Worm (Caenorhabditis elegans) whole organism, mixed stage, embryonic: ENCODE results near the gene srd-42.

Experiments
- blmp-1 ChIP-seq: fragments of 150-350 bp; optimal IDR thresholded peaks from 2 replicates; lab custom pipeline; 2014; ENCODE audit warnings: missing biosample characterization, missing genetic modification characterization
- elt-3 ChIP-seq: fragments of 150-350 bp; optimal IDR thresholded peaks from 2 replicates; lab custom pipeline; 2014; ENCODE audit warnings: missing biosample characterization, missing genetic modification characterization
- nhr-237 ChIP-seq: fragments of 150-350 bp; optimal IDR thresholded peaks from 2 replicates; lab custom pipeline; 2014; ENCODE audit warnings: missing biosample characterization, missing genetic modification characterization
- unc-62 ChIP-seq: fragments of 150-350 bp; optimal IDR thresholded peaks from 2 replicates; lab custom pipeline; 2014; ENCODE audit warnings: missing biosample characterization, missing genetic modification reagents, missing genetic modification characterization

DNA sequence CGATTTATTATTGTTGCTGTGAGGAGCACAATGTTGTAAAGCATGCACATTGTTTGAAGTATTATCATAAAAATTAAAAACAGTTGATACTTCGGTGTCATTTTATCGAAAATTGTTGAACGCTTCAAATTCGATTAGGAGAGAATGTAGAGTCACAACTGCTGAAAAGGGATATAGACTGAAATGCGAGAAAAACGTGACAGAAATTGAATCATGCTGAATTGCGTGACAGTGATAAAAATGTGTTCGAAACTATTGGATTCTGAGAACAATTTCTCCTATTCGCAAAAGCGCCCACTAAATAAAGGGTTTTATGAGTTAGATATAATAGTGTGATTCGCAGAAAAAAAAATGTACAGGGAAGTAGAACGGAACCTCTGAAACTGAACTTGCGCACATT lies 5.5 kb upstream of the srd-42 start, which contains the start of gene srxa-8:
- TF ChIP-seq blmp-1 (tag; lab: Kevin White, UChicago) (no peak), elt-3 (no peak), nhr-237 (tag; lab: Kevin White, UChicago) (no peak), unc-62 (no peak)
